Fruit fly (Drosophila melanogaster) whole organism, embryonic: Measurements from ENCODE around the gene CG17768.

Experiments used
- Ada2b ChIP-seq: fragments of 200-800 bp; sonication (Bioruptor generic); IDR thresholded peaks from 2 replicates; pipeline ENCODE4 v1.3.6; 2022; ENCODE audit warnings: missing biosample characterization, missing genetic modification characterization
- Blimp-1 ChIP-seq: fragments of 200-800 bp; sonication (Bioruptor generic); optimal IDR thresholded peaks from 3 replicates; lab custom pipeline; 2018; ENCODE audit warnings: missing biosample characterization, missing genetic modification characterization, mild to moderate bottlenecking, moderate library complexity, missing genetic modification reagents
- CG10462 ChIP-seq: fragments of 200-800 bp; sonication (Bioruptor generic); optimal IDR thresholded peaks from 2 replicates; lab custom pipeline; 2016; ENCODE audit warnings: missing biosample characterization, missing genetic modification characterization
- CG10543 ChIP-seq: fragments of 200-800 bp; sonication (Bioruptor generic); optimal IDR thresholded peaks from 3 replicates; lab custom pipeline; 2017; ENCODE audit warnings: missing biosample characterization, mild to moderate bottlenecking, missing genetic modification characterization, moderate library complexity
- CG12071 ChIP-seq: fragments of 200-800 bp; sonication (Bioruptor generic); optimal IDR thresholded peaks from 3 replicates; lab custom pipeline; 2018; ENCODE audit warnings: missing biosample characterization, mild to moderate bottlenecking, missing genetic modification characterization
- CG12659 ChIP-seq: fragments of 200-800 bp; sonication (Bioruptor generic); optimal IDR thresholded peaks from 3 replicates; lab custom pipeline; 2017; ENCODE audit warnings: mild to moderate bottlenecking, missing biosample characterization, missing genetic modification reagents, missing genetic modification characterization
- CG12769 ChIP-seq: fragments of 200-800 bp; sonication (Bioruptor generic); optimal IDR thresholded peaks from 2 replicates; lab custom pipeline; 2019; ENCODE audit warnings: missing biosample characterization, mild to moderate bottlenecking, missing genetic modification characterization, moderate library complexity
- CG12942 ChIP-seq: fragments of 200-800 bp; sonication (Bioruptor generic); optimal IDR thresholded peaks from 3 replicates; lab custom pipeline; 2016; ENCODE audit warnings: missing biosample characterization, missing genetic modification characterization
- CG15601 ChIP-seq: fragments of 200-800 bp; sonication (Bioruptor generic); optimal IDR thresholded peaks from 3 replicates; lab custom pipeline; 2019; ENCODE audit warnings: missing biosample characterization, mild to moderate bottlenecking, missing genetic modification characterization, moderate library complexity
- CG15696 ChIP-seq: fragments of 200-800 bp; sonication (Bioruptor generic); optimal IDR thresholded peaks from 2 replicates; lab custom pipeline; 2019; ENCODE audit warnings: missing biosample characterization, mild to moderate bottlenecking, missing genetic modification characterization, moderate library complexity
- CG16813 ChIP-seq: fragments of 200-800 bp; sonication (Bioruptor generic); IDR thresholded peaks from 3 replicates; pipeline ENCODE4 v1.3.6; 2022; ENCODE audit warnings: missing biosample characterization, missing genetic modification characterization; ENCODE audit not compliant: partially characterized antibody
- CG2889 ChIP-seq: fragments of 200-800 bp; sonication (Bioruptor generic); IDR thresholded peaks from 3 replicates; pipeline ENCODE4 v1.3.6; 2022; ENCODE audit warnings: missing biosample characterization, missing genetic modification characterization
- CG30431 ChIP-seq: fragments of 200-800 bp; sonication (Bioruptor generic); optimal IDR thresholded peaks from 2 replicates; lab custom pipeline; 2017; ENCODE audit warnings: missing biosample characterization, missing genetic modification characterization
- CG32532 ChIP-seq: fragments of 200-800 bp; sonication (Bioruptor generic); IDR thresholded peaks from 2 replicates; pipeline ENCODE4 v1.3.6; 2022; ENCODE audit warnings: missing biosample characterization, missing genetic modification characterization
- CG32772 ChIP-seq: fragments of 200-800 bp; sonication (Bioruptor generic); IDR thresholded peaks from 2 replicates; pipeline ENCODE4 v1.3.6; 2022; ENCODE audit warnings: missing biosample characterization, missing genetic modification characterization
- CG4282 ChIP-seq: fragments of 200-800 bp; sonication (Bioruptor generic); optimal IDR thresholded peaks from 2 replicates; lab custom pipeline; 2016; ENCODE audit warnings: missing biosample characterization, missing genetic modification characterization
- CG6254 ChIP-seq: fragments of 200-800 bp; sonication (Bioruptor generic); optimal IDR thresholded peaks from 3 replicates; lab custom pipeline; 2017; ENCODE audit warnings: mild to moderate bottlenecking, missing biosample characterization, missing genetic modification reagents, missing genetic modification characterization
- CG6683 ChIP-seq: fragments of 200-800 bp; sonication (Bioruptor generic); optimal IDR thresholded peaks from 2 replicates; lab custom pipeline; 2017; ENCODE audit warnings: missing biosample characterization, mild to moderate bottlenecking, missing genetic modification characterization, missing genetic modification reagents
- CG6765 ChIP-seq: fragments of 200-800 bp; sonication (Bioruptor generic); optimal IDR thresholded peaks from 3 replicates; lab custom pipeline; 2017; ENCODE audit warnings: missing biosample characterization, mild to moderate bottlenecking, missing genetic modification characterization
- CG7963 ChIP-seq: fragments of 200-800 bp; sonication (Bioruptor generic); IDR thresholded peaks from 3 replicates; pipeline ENCODE4 v1.3.6; 2022; ENCODE audit warnings: missing biosample characterization, missing genetic modification characterization; ENCODE audit not compliant: partially characterized antibody
- CTCF ChIP-seq: fragments of 200-800 bp; sonication (Bioruptor generic); optimal IDR thresholded peaks from 2 replicates; lab custom pipeline; 2017; ENCODE audit warnings: missing biosample characterization, mild to moderate bottlenecking, missing genetic modification characterization, moderate library complexity
- Camta ChIP-seq: fragments of 200-800 bp; sonication (Bioruptor generic); optimal IDR thresholded peaks from 2 replicates; lab custom pipeline; 2016; ENCODE audit warnings: missing biosample characterization, missing genetic modification characterization
- D19A ChIP-seq: fragments of 200-800 bp; optimal IDR thresholded peaks from 3 replicates; lab custom pipeline; 2019; ENCODE audit warnings: missing biosample characterization, mild to moderate bottlenecking, missing genetic modification characterization, moderate library complexity
- E2f1 ChIP-seq: fragments of 200-800 bp; sonication (Bioruptor generic); IDR thresholded peaks from 2 replicates; pipeline ENCODE4 v1.3.6; 2022; ENCODE audit warnings: missing biosample characterization, missing genetic modification characterization
- Ets65A ChIP-seq: fragments of 200-800 bp; sonication (Bioruptor generic); peaks from one replicate; lab custom pipeline; 2016; ENCODE audit warnings: missing biosample characterization, missing genetic modification characterization
- Med ChIP-seq: fragments of 200-800 bp; sonication (Bioruptor generic); peaks from one replicate; lab custom pipeline; 2016; ENCODE audit warnings: missing biosample characterization, missing genetic modification characterization, mild to moderate bottlenecking, inconsistent platforms, moderate library complexity
- Mes4 ChIP-seq: fragments of 200-800 bp; sonication (Bioruptor generic); optimal IDR thresholded peaks from 2 replicates; lab custom pipeline; 2016; ENCODE audit warnings: missing biosample characterization, missing genetic modification characterization
- Neu2 ChIP-seq: fragments of 200-800 bp; sonication (Bioruptor generic); optimal IDR thresholded peaks from 3 replicates; lab custom pipeline; 2016; ENCODE audit warnings: missing biosample characterization, missing genetic modification characterization, borderline replicate concordance
- Nf-YA ChIP-seq: fragments of 200-800 bp; sonication (Bioruptor generic); IDR thresholded peaks from 2 replicates; pipeline ENCODE4 v1.3.6; 2022; ENCODE audit warnings: missing biosample characterization, missing genetic modification characterization
- Oaz ChIP-seq: fragments of 200-800 bp; sonication (Bioruptor generic); IDR thresholded peaks from 2 replicates; pipeline ENCODE4 v1.3.6; 2022; ENCODE audit warnings: missing biosample characterization, missing genetic modification characterization
- Optix ChIP-seq: fragments of 200-800 bp; sonication (Bioruptor generic); IDR thresholded peaks from 3 replicates; pipeline ENCODE4 v1.3.6; 2022; ENCODE audit warnings: missing biosample characterization, missing genetic modification characterization
- Rx ChIP-seq: fragments of 200-800 bp; sonication (Bioruptor generic); IDR thresholded peaks from 2 replicates; pipeline ENCODE4 v1.3.6; 2022; ENCODE audit warnings: missing biosample characterization, missing genetic modification characterization
- Sin3A ChIP-seq: fragments of >200 bp; optimal IDR thresholded peaks from 2 replicates; lab custom pipeline; 2018
- ab ChIP-seq: fragments of 200-800 bp; sonication (Bioruptor generic); optimal IDR thresholded peaks from 2 replicates; lab custom pipeline; 2016; ENCODE audit warnings: missing biosample characterization, missing genetic modification characterization
- ato ChIP-seq: fragments of 200-800 bp; sonication (Bioruptor generic); IDR thresholded peaks from 2 replicates; pipeline ENCODE4 v1.3.6; 2022; ENCODE audit warnings: missing biosample characterization, missing genetic modification characterization; ENCODE audit not compliant: partially characterized antibody
- crc ChIP-seq: fragments of 200-800 bp; sonication (Bioruptor generic); optimal IDR thresholded peaks from 2 replicates; lab custom pipeline; 2016; ENCODE audit warnings: missing biosample characterization, missing genetic modification characterization
- crp ChIP-seq, 2 experiments: fragments of 200-800 bp; sonication (Bioruptor generic); optimal IDR thresholded peaks; 2 replicates in 1 of 2; 3 replicates in 1 of 2; lab custom pipeline; 2017; ENCODE audit warnings: missing biosample characterization in 2 of 2, missing genetic modification characterization in 2 of 2, mild to moderate bottlenecking in 1 of 2, moderate library complexity in 1 of 2
- da ChIP-seq: fragments of 200-800 bp; sonication (Bioruptor generic); optimal IDR thresholded peaks from 2 replicates; lab custom pipeline; 2016; ENCODE audit warnings: missing biosample characterization, missing genetic modification characterization
- hbn ChIP-seq: fragments of 200-800 bp; sonication (Bioruptor generic); IDR thresholded peaks from 2 replicates; pipeline ENCODE4 v1.3.6; 2022; ENCODE audit warnings: missing biosample characterization, missing genetic modification characterization; ENCODE audit not compliant: partially characterized antibody
- klu ChIP-seq: fragments of 200-800 bp; sonication (Bioruptor generic); IDR thresholded peaks from 2 replicates; pipeline ENCODE4 v1.3.6; 2022; ENCODE audit warnings: missing biosample characterization, missing genetic modification characterization
- knrl ChIP-seq: fragments of 200-800 bp; sonication (Bioruptor generic); IDR thresholded peaks from 3 replicates; pipeline ENCODE4 v1.3.6; 2022; ENCODE audit warnings: missing biosample characterization, missing genetic modification characterization; ENCODE audit not compliant: partially characterized antibody
- pzg ChIP-seq: fragments of 200-800 bp; sonication (Bioruptor generic); optimal IDR thresholded peaks from 3 replicates; lab custom pipeline; 2018; ENCODE audit warnings: missing biosample characterization, mild to moderate bottlenecking, missing genetic modification characterization, moderate library complexity
- scrt ChIP-seq: fragments of 200-800 bp; sonication (Bioruptor generic); optimal IDR thresholded peaks from 2 replicates; lab custom pipeline; 2018; ENCODE audit warnings: missing biosample characterization, mild to moderate bottlenecking, missing genetic modification characterization, moderate library complexity
- slp2 ChIP-seq: fragments of 200-800 bp; sonication (Bioruptor generic); optimal IDR thresholded peaks from 2 replicates; lab custom pipeline; 2016; ENCODE audit warnings: missing biosample characterization, missing genetic modification characterization
- tap ChIP-seq: fragments of 200-800 bp; optimal IDR thresholded peaks from 3 replicates; lab custom pipeline; 2019; ENCODE audit warnings: missing biosample characterization, mild to moderate bottlenecking, missing genetic modification characterization, moderate library complexity
- trem ChIP-seq: fragments of 200-800 bp; optimal IDR thresholded peaks from 3 replicates; lab custom pipeline; 2019; ENCODE audit warnings: missing biosample characterization, mild to moderate bottlenecking, missing genetic modification characterization, moderate library complexity
- tup ChIP-seq: fragments of 200-800 bp; sonication (Bioruptor generic); optimal IDR thresholded peaks from 2 replicates; lab custom pipeline; 2016; ENCODE audit warnings: missing biosample characterization, mild to moderate bottlenecking, missing genetic modification characterization, moderate library complexity
- wor ChIP-seq: fragments of 200-800 bp; sonication (Bioruptor generic); IDR thresholded peaks from 2 replicates; pipeline ENCODE4 v1.3.6; 2022; ENCODE audit warnings: missing biosample characterization, missing genetic modification characterization
- z ChIP-seq: fragments of 200-800 bp; sonication (Bioruptor generic); IDR thresholded peaks from 3 replicates; pipeline ENCODE4 v1.3.6; 2022; ENCODE audit warnings: missing biosample characterization, missing genetic modification characterization
- zfh1 ChIP-seq: fragments of 200-800 bp; sonication (Bioruptor generic); IDR thresholded peaks from 3 replicates; pipeline ENCODE4 v1.3.6; 2022; ENCODE audit warnings: missing biosample characterization, missing genetic modification characterization

CG17768 gene

DNA sequence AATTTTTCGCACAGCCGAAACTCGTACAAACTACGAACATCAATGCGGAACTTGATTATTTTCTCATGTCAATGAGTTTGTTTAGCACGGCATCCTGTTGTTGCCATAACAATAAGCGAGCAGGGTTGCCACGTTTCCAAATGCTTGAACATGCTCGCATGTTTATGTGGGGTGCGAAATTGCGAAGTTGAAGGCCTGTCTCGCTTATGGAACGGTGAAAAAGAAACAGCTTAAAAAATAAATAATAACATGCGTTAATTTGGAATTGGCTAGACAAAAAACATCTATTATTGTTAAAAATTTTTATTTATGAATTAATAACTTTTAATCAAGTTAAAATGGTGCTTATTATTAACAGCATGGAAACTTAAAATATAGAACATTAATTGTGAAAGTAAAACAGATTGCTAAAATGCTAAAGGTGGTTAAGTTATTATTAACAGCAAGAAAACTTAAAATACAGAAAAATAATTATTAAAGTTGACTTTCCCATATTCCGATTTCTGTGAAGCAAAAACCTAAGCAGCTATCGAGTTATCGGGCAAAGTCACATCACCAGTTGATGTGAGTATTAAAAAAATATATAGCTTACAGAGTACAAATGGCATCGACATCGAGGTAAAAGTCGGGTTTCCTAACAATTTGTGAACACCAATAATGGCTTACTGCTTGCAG, 25.9 kb upstream of the CG17768 start, which contains the start of the genes Bug22 and TfIIB (continued):
- TF ChIP-seq Oaz (GFP tag; lab: Robert Waterston, UW) = peak; percentile 23; the same call in 1 of the 2 replicates
- peak; percentile 94 for TF ChIP-seq Med
- no peak for TF ChIP-seq Neu2 (GFP tag; lab: Kevin White, UChicago)
- TF ChIP-seq ato (GFP tag; lab: Robert Waterston, UW) = no peak
- TF ChIP-seq CG12071 = no peak
- TF ChIP-seq CG32772 (GFP tag; lab: Robert Waterston, UW) = peak; percentile 45; the same call in 1 of the 2 replicates
- TF ChIP-seq pzg (GFP tag; lab: Kevin White, UChicago) = peak; percentile 53
- TF ChIP-seq Nf-YA (GFP tag; lab: Robert Waterston, UW) = no peak
- TF ChIP-seq da = no peak
- TF ChIP-seq slp2 (GFP tag; lab: Kevin White, UChicago) = peak; percentile 57
- peak; percentile 56 for TF ChIP-seq trem (tag; lab: Kevin White, UChicago)
- peak; percentile 40 for TF ChIP-seq Rx
- no peak for TF ChIP-seq CG7963
- no peak for TF ChIP-seq CG6765 (GFP tag; lab: Kevin White, UChicago)
- TF ChIP-seq tup (GFP tag; lab: Kevin White, UChicago) = peak; percentile 61
- no peak for TF ChIP-seq klu (GFP tag; lab: Robert Waterston, UW)
- TF ChIP-seq CG10462 = peak; percentile 37
- no peak for TF ChIP-seq ab (GFP tag; lab: Kevin White, UChicago)
- peak; percentile 56 for TF ChIP-seq CG15696
- TF ChIP-seq Ada2b (GFP tag; lab: Robert Waterston, UW) = peak; percentile 60
- TF ChIP-seq z = no peak
- TF ChIP-seq CG12659 (GFP tag; lab: Kevin White, UChicago) = peak; percentile 83
- TF ChIP-seq Mes4 (GFP tag; lab: Kevin White, UChicago) = peak; percentile 58
- no peak for TF ChIP-seq Blimp-1
- 0 out of 2 replicates have a peak, but pooled peaks have one; percentile 12 for TF ChIP-seq E2f1 (GFP tag; lab: Robert Waterston, UW)
- no peak for TF ChIP-seq CTCF (GFP tag; lab: Kevin White, UChicago)
- no peak for TF ChIP-seq CG12769
- peak in 1 of 2 experiments; percentile 38 for TF ChIP-seq crp (GFP tag; optimal IDR thresholded peaks at IDR 0.05; lab: Kevin White, UChicago)
- TF ChIP-seq CG6254 (GFP tag; lab: Kevin White, UChicago) = no peak
- no peak for TF ChIP-seq CG6683
- TF ChIP-seq CG2889 (GFP tag; lab: Robert Waterston, UW) = peak; percentile 64; the same call in 1 of the 3 replicates
- peak; percentile 48 for TF ChIP-seq scrt (GFP tag; lab: Kevin White, UChicago)
- TF ChIP-seq CG32532 (GFP tag; lab: Robert Waterston, UW) = peak; percentile 74
- 0 out of 3 replicates have a peak, but pooled peaks have one; percentile 36 for TF ChIP-seq CG16813 (GFP tag; lab: Robert Waterston, UW)
- peak; percentile 94 for TF ChIP-seq Ets65A
- TF ChIP-seq hbn (GFP tag; lab: Robert Waterston, UW) = no peak
- peak; percentile 71 for TF ChIP-seq CG12942 (GFP tag; lab: Kevin White, UChicago)
- peak; percentile 26 for TF ChIP-seq CG4282 (GFP tag; lab: Kevin White, UChicago)
- TF ChIP-seq CG30431 = no peak
- peak; percentile 53 for TF ChIP-seq Camta (GFP tag; lab: Kevin White, UChicago)
- TF ChIP-seq knrl = no peak
- peak; percentile 78 for TF ChIP-seq zfh1 (GFP tag; lab: Robert Waterston, UW)
- TF ChIP-seq CG15601 = peak; percentile 61
- TF ChIP-seq crc (GFP tag; lab: Kevin White, UChicago) = peak; percentile 37
- TF ChIP-seq D19A (tag; lab: Kevin White, UChicago) = no peak
- peak; percentile 9 for TF ChIP-seq Sin3A (lab: Kevin White, UChicago)
- TF ChIP-seq Optix (GFP tag; lab: Robert Waterston, UW) = peak; percentile 60; the same call in 1 of the 3 replicates
- no peak for TF ChIP-seq tap
- TF ChIP-seq CG10543 = peak; percentile 80
- TF ChIP-seq wor = no peak
